Fruit fly (Drosophila melanogaster): ENCODE data around the gene CG31088.

The CG31088 gene

dm6 chr3R:15983541-15984229 lies 32.9 kb upstream of the CG31088 start:
- TF ChIP-seq Asciz (GFP tag; optimal IDR thresholded peaks at IDR 0.05), result peak; percentile 77
- no peak for TF ChIP-seq emc (GFP tag; optimal IDR thresholded peaks at IDR 0.05)
- peak; percentile 53; the same call in 1 of the 2 replicates for TF ChIP-seq CG31441 (GFP tag; IDR thresholded peaks at IDR 0.05)
- TF ChIP-seq CG17361 (GFP tag; IDR thresholded peaks at IDR 0.05), result peak; percentile 51; the same call in 1 of the 3 replicates
- peak; percentile 54 for TF ChIP-seq CG2875 (GFP tag; optimal IDR thresholded peaks at IDR 0.05)
- TF ChIP-seq bsh (GFP tag; optimal IDR thresholded peaks at IDR 0.05), result peak in 1 of 2 experiments; percentile 74
- TF ChIP-seq CG32772 (GFP tag; IDR thresholded peaks at IDR 0.05), result no peak
- peak; percentile 69 for TF ChIP-seq CG17568 (GFP tag; optimal IDR thresholded peaks at IDR 0.05)
- TF ChIP-seq HHEX (GFP tag; optimal IDR thresholded peaks at IDR 0.05), result peak; percentile 25
- TF ChIP-seq grau (tag; optimal IDR thresholded peaks at IDR 0.05), result peak; percentile 24
- TF ChIP-seq Fer1 (GFP tag; optimal IDR thresholded peaks at IDR 0.05), result peak; percentile 10
- no peak for TF ChIP-seq CG31224 (GFP tag; IDR thresholded peaks at IDR 0.05)
- peak; percentile 18 for TF ChIP-seq caup (GFP tag; optimal IDR thresholded peaks at IDR 0.05; ENCODE audit: severe bottlenecking)
- TF ChIP-seq phol (tag; optimal IDR thresholded peaks at IDR 0.05), result peak; percentile 9
- TF ChIP-seq PHDP (tag; optimal IDR thresholded peaks at IDR 0.05), result peak; percentile 73
- peak; percentile 38 for TF ChIP-seq nau (GFP tag; optimal IDR thresholded peaks at IDR 0.05)
- peak; percentile 36 for TF ChIP-seq BtbVII (GFP tag; optimal IDR thresholded peaks at IDR 0.05)
- TF ChIP-seq lmd (GFP tag; IDR thresholded peaks at IDR 0.05), result no peak
- no peak for TF ChIP-seq CG17612 (GFP tag; IDR thresholded peaks at IDR 0.05)
- peak; percentile 44 for TF ChIP-seq CG10979 (tag; optimal IDR thresholded peaks at IDR 0.05)
- peak; percentile 47 for TF ChIP-seq dmrt99B (tag; optimal IDR thresholded peaks at IDR 0.05)
- no peak for TF ChIP-seq Ssrp (tag; optimal IDR thresholded peaks at IDR 0.05)
- TF ChIP-seq nerfin-1 (tag; optimal IDR thresholded peaks at IDR 0.05), result peak; percentile 24
- TF ChIP-seq abd-A (tag; optimal IDR thresholded peaks at IDR 0.05), result no peak
- TF ChIP-seq CG9727 (GFP tag; optimal IDR thresholded peaks at IDR 0.05), result peak; percentile 22
- TF ChIP-seq Nf-YA (GFP tag; IDR thresholded peaks at IDR 0.05), result no peak
- peak; percentile 62 for TF ChIP-seq Blimp-1 (GFP tag; optimal IDR thresholded peaks at IDR 0.05)
- 0 out of 2 replicates have a peak, but pooled peaks have one; percentile 15 for TF ChIP-seq CG4360 (GFP tag; IDR thresholded peaks at IDR 0.05)
- TF ChIP-seq D19A (tag; optimal IDR thresholded peaks at IDR 0.05), result peak; percentile 41
- TF ChIP-seq CG18599 (GFP tag; optimal IDR thresholded peaks at IDR 0.05), result peak; percentile 8
- TF ChIP-seq ac (GFP tag; optimal IDR thresholded peaks at IDR 0.05), result peak; percentile 56
- peak; percentile 48 for TF ChIP-seq Nf-YB (GFP tag; optimal IDR thresholded peaks at IDR 0.05)
- TF ChIP-seq CG8290 (GFP tag; optimal IDR thresholded peaks at IDR 0.05), result no peak
- TF ChIP-seq CG8290 (tag; optimal IDR thresholded peaks at IDR 0.05), result peak; percentile 26 to 43
- TF ChIP-seq TFAM (GFP tag; optimal IDR thresholded peaks at IDR 0.05), result peak; percentile 30
- peak; percentile 30 for TF ChIP-seq CG17829 (tag; optimal IDR thresholded peaks at IDR 0.05)
- peak; percentile 74 for TF ChIP-seq CG15601 (tag; optimal IDR thresholded peaks at IDR 0.05)
- TF ChIP-seq D19B (GFP tag; optimal IDR thresholded peaks at IDR 0.05), result no peak
- no peak for TF ChIP-seq ewg (GFP tag; optimal IDR thresholded peaks at IDR 0.05)
- peak; percentile 80 for TF ChIP-seq CG7745 (tag; optimal IDR thresholded peaks at IDR 0.05)
- peak; percentile 79 for TF ChIP-seq CG15696 (tag; optimal IDR thresholded peaks at IDR 0.05)
- TF ChIP-seq CG7271 (tag; optimal IDR thresholded peaks at IDR 0.05), result peak; percentile 65
- peak; percentile 54 for TF ChIP-seq unpg (GFP tag; optimal IDR thresholded peaks at IDR 0.05)
- peak; percentile 67 for TF ChIP-seq CG3407 (GFP tag; optimal IDR thresholded peaks at IDR 0.05)
- TF ChIP-seq sens (GFP tag), result peak; percentile 85
- TF ChIP-seq grn (GFP tag; optimal IDR thresholded peaks at IDR 0.05), result peak; percentile 49
- peak; percentile 19 for TF ChIP-seq Max (GFP tag; optimal IDR thresholded peaks at IDR 0.05)
- peak; percentile 40 for TF ChIP-seq CG12236 (GFP tag; optimal IDR thresholded peaks at IDR 0.05)
